Fruit fly (Drosophila melanogaster) whole organism, pupa: ENCODE data around the gene CG42390.

Experiments
- CG10348 ChIP-seq: fragments of 200-800 bp; sonication (Bioruptor generic); IDR thresholded peaks from 2 replicates; pipeline ENCODE4 v1.3.6; 2022; ENCODE audit warnings: missing biosample characterization, missing genetic modification characterization
- CG12605 ChIP-seq: fragments of 200-800 bp; sonication (Bioruptor generic); IDR thresholded peaks from 2 replicates; pipeline ENCODE4 v1.3.6; 2022; ENCODE audit warnings: missing biosample characterization, missing genetic modification characterization
- CG13204 ChIP-seq: fragments of 200-800 bp; sonication (Bioruptor generic); optimal IDR thresholded peaks from 2 replicates; lab custom pipeline; 2018; ENCODE audit warnings: missing biosample characterization, mild to moderate bottlenecking, missing genetic modification characterization, moderate library complexity
- CG14655 ChIP-seq: fragments of 200-800 bp; sonication (Bioruptor generic); optimal IDR thresholded peaks from 3 replicates; lab custom pipeline; 2017; ENCODE audit warnings: mild to moderate bottlenecking, missing biosample characterization, missing genetic modification reagents, missing genetic modification characterization
- CG15710 ChIP-seq: fragments of 200-800 bp; sonication (Bioruptor generic); optimal IDR thresholded peaks from 2 replicates; lab custom pipeline; 2018; ENCODE audit warnings: missing biosample characterization, mild to moderate bottlenecking, missing genetic modification characterization, moderate library complexity
- CG17806 ChIP-seq: fragments of 200-800 bp; sonication (Bioruptor generic); optimal IDR thresholded peaks from 2 replicates; lab custom pipeline; 2018; ENCODE audit warnings: missing biosample characterization, mild to moderate bottlenecking, missing genetic modification characterization, moderate library complexity
- CG32121 ChIP-seq: fragments of 200-800 bp; sonication (Bioruptor generic); IDR thresholded peaks from 2 replicates; pipeline ENCODE4 v1.3.6; 2022; ENCODE audit warnings: missing biosample characterization, missing genetic modification characterization
- CG34367 ChIP-seq: fragments of 200-800 bp; sonication (Bioruptor generic); optimal IDR thresholded peaks from 2 replicates; lab custom pipeline; 2018; ENCODE audit warnings: missing biosample characterization, mild to moderate bottlenecking, missing genetic modification characterization
- CG4496 ChIP-seq: fragments of 200-800 bp; sonication (Bioruptor generic); IDR thresholded peaks from 3 replicates; pipeline ENCODE4 v1.3.6; 2022; ENCODE audit warnings: missing biosample characterization, missing genetic modification characterization
- CG8159 ChIP-seq: fragments of 200-800 bp; sonication (Bioruptor generic); optimal IDR thresholded peaks from 3 replicates; lab custom pipeline; 2018; ENCODE audit warnings: missing biosample characterization, mild to moderate bottlenecking, missing genetic modification characterization, moderate library complexity
- CG8301 ChIP-seq: fragments of 200-800 bp; sonication (Bioruptor generic); optimal IDR thresholded peaks from 2 replicates; lab custom pipeline; 2018; ENCODE audit warnings: missing biosample characterization, mild to moderate bottlenecking, missing genetic modification characterization
- CG9948 ChIP-seq: fragments of 200-800 bp; sonication (Bioruptor generic); optimal IDR thresholded peaks from 2 replicates; lab custom pipeline; 2018; ENCODE audit warnings: missing biosample characterization, mild to moderate bottlenecking, missing genetic modification characterization, moderate library complexity
- D1 ChIP-seq: fragments of 200-800 bp; sonication (Bioruptor generic); optimal IDR thresholded peaks from 2 replicates; lab custom pipeline; 2018; ENCODE audit warnings: missing biosample characterization, mild to moderate bottlenecking, missing genetic modification characterization, moderate library complexity
- EcR ChIP-seq: fragments of 200-800 bp; sonication (Bioruptor generic); optimal IDR thresholded peaks from 3 replicates; lab custom pipeline; 2019; ENCODE audit warnings: missing biosample characterization, missing genetic modification characterization, mild to moderate bottlenecking, moderate library complexity, missing genetic modification reagents
- Ets98B ChIP-seq: fragments of 200-800 bp; sonication (Bioruptor generic); IDR thresholded peaks from 2 replicates; pipeline ENCODE4 v1.3.6; 2022; ENCODE audit warnings: missing biosample characterization, missing genetic modification characterization
- Pif1A ChIP-seq: fragments of 200-800 bp; sonication (Bioruptor generic); optimal IDR thresholded peaks from 3 replicates; lab custom pipeline; 2016; ENCODE audit warnings: missing biosample characterization, missing genetic modification characterization
- Pif1B ChIP-seq: fragments of 200-800 bp; sonication (Bioruptor generic); optimal IDR thresholded peaks from 3 replicates; lab custom pipeline; 2016; ENCODE audit warnings: missing biosample characterization, missing genetic modification characterization
- Snoo ChIP-seq: fragments of 200-800 bp; sonication (Bioruptor generic); optimal IDR thresholded peaks from 3 replicates; lab custom pipeline; 2017; ENCODE audit warnings: missing biosample characterization, mild to moderate bottlenecking, missing genetic modification characterization, inconsistent platforms
- fd96Ca ChIP-seq: fragments of 200-800 bp; sonication (Bioruptor generic); IDR thresholded peaks from 3 replicates; pipeline ENCODE4 v1.3.6; 2022; ENCODE audit warnings: missing biosample characterization, missing genetic modification characterization
- gl ChIP-seq: fragments of 200-800 bp; sonication (Bioruptor generic); optimal IDR thresholded peaks from 2 replicates; lab custom pipeline; 2018; ENCODE audit warnings: missing biosample characterization, mild to moderate bottlenecking, missing genetic modification characterization
- rn ChIP-seq: fragments of 200-800 bp; sonication (Bioruptor generic); IDR thresholded peaks from 2 replicates; pipeline ENCODE4 v1.3.6; 2022; ENCODE audit warnings: missing biosample characterization, missing genetic modification characterization

CG42390 gene

dm6 chr3R:22103114-22103513, 16.7 kb upstream of the CG42390 start, which contains the start of gene CG13407:
CG13407 (plus strand) TSS chr3R:22103414.
- TF ChIP-seq CG12605 (GFP tag; lab: Robert Waterston, UW) (no peak), CG34367 (no peak), CG9948 (tag; lab: Kevin White, UChicago) (no peak), rn (GFP tag; lab: Robert Waterston, UW) (no peak), CG15710 (tag; lab: Kevin White, UChicago) (no peak), CG32121 (no peak)
- TF ChIP-seq, all 21 proteins: peak for 0

- TF ChIP-seq CG32121 (no peak), Ets98B (no peak), Snoo (tag; lab: Kevin White, UChicago) (no peak), D1 (tag; lab: Kevin White, UChicago) (no peak), CG34367 (no peak), CG9948 (tag; lab: Kevin White, UChicago) (no peak), CG4496 (GFP tag; lab: Robert Waterston, UW) (no peak), CG15710 (tag; lab: Kevin White, UChicago) (no peak), fd96Ca (GFP tag; lab: Robert Waterston, UW) (no peak), gl (no peak), CG8159 (tag; lab: Kevin White, UChicago) (no peak), CG14655 (GFP tag; lab: Kevin White, UChicago) (no peak)
These were observed 11.5 kb upstream of the CG42390 start for dm6 chr3R:22108316-22108715.

- no peak for TF ChIP-seq CG17806 (tag; lab: Kevin White, UChicago)
- no peak for TF ChIP-seq Pif1B (GFP tag; lab: Kevin White, UChicago)
- no peak for TF ChIP-seq CG32121
- no peak for TF ChIP-seq CG34367
These were observed 6.7 kb upstream of the CG42390 start, which contains the start of gene Ir94a for dm6 chr3R:22113127-22113526. Ir94a (plus strand) TSS chr3R:22113427.

dm6 chr3R:22117149-22117548, 2.7 kb upstream of the CG42390 start, which contains the start of gene Ir94b:
Ir94b (minus strand) TSS chr3R:22117249.
- TF ChIP-seq EcR (GFP tag; lab: Kevin White, UChicago) = no peak
- TF ChIP-seq CG34367 = no peak
- no peak for TF ChIP-seq Ets98B
- no peak for TF ChIP-seq CG14655 (GFP tag; lab: Kevin White, UChicago)
- TF ChIP-seq rn (GFP tag; lab: Robert Waterston, UW) = no peak
- TF ChIP-seq CG10348 (GFP tag; lab: Robert Waterston, UW) = no peak
- no peak for TF ChIP-seq CG15710 (tag; lab: Kevin White, UChicago)
- no peak for TF ChIP-seq Pif1A (GFP tag; lab: Kevin White, UChicago)
- TF ChIP-seq Snoo (tag; lab: Kevin White, UChicago) = no peak
- no peak for TF ChIP-seq CG8301 (tag; lab: Kevin White, UChicago)
- no peak for TF ChIP-seq CG17806 (tag; lab: Kevin White, UChicago)

- no peak for TF ChIP-seq CG34367
- no peak for TF ChIP-seq CG12605 (GFP tag; lab: Robert Waterston, UW)
- no peak for TF ChIP-seq CG14655 (GFP tag; lab: Kevin White, UChicago)
- no peak for TF ChIP-seq CG8159 (tag; lab: Kevin White, UChicago)
- no peak for TF ChIP-seq CG17806 (tag; lab: Kevin White, UChicago)
- no peak for TF ChIP-seq fd96Ca (GFP tag; lab: Robert Waterston, UW)
- no peak for TF ChIP-seq Ets98B
- TF ChIP-seq Pif1A (GFP tag; lab: Kevin White, UChicago) = no peak
- no peak for TF ChIP-seq CG4496 (GFP tag; lab: Robert Waterston, UW)
- TF ChIP-seq gl = no peak
These were observed 507 bp upstream of the CG42390 start, which contains the start of gene Ir94c for dm6 chr3R:22119354-22119753. Ir94c (minus strand) TSS chr3R:22119454.

dm6 chr3R:22121220-22121619, 1.4 kb downstream of the CG42390 start:
- TF ChIP-seq Snoo (tag; lab: Kevin White, UChicago) (no peak), CG8159 (tag; lab: Kevin White, UChicago) (no peak), CG10348 (GFP tag; lab: Robert Waterston, UW) (no peak), CG8301 (tag; lab: Kevin White, UChicago) (no peak), gl (no peak), CG13204 (GFP tag; lab: Kevin White, UChicago) (no peak), CG9948 (tag; lab: Kevin White, UChicago) (no peak), CG17806 (tag; lab: Kevin White, UChicago) (no peak), EcR (GFP tag; lab: Kevin White, UChicago) (no peak), CG32121 (no peak), Pif1A (GFP tag; lab: Kevin White, UChicago) (no peak), Ets98B (no peak), CG34367 (no peak), CG12605 (GFP tag; lab: Robert Waterston, UW) (no peak), D1 (tag; lab: Kevin White, UChicago) (no peak), fd96Ca (GFP tag; lab: Robert Waterston, UW) (no peak), Pif1B (GFP tag; lab: Kevin White, UChicago) (no peak)

- TF ChIP-seq CG8159 (tag; lab: Kevin White, UChicago) (no peak), CG8301 (tag; lab: Kevin White, UChicago) (peak; percentile 17), CG14655 (GFP tag; lab: Kevin White, UChicago) (peak; percentile 38)
- TF ChIP-seq, all 21 proteins: peak for 2
These were observed 3.5 kb downstream of the CG42390 start for dm6 chr3R:22123347-22123746.
